Worm (Caenorhabditis elegans) whole organism, mixed stage, embryonic: ENCODE results near the gene K06A1.2.
A peak's percentile ranks its signal among the peaks of the same experiment; 100 is the strongest.

Experiments
- M03D4.4 ChIP-seq: sonication (generic microtip); optimal IDR thresholded peaks from 2 replicates; lab custom pipeline; 2017; ENCODE audit warnings: mild to moderate bottlenecking, missing genetic modification characterization, missing compliant biosample characterization
- bed-3 ChIP-seq: fragments of 200-800 bp; sonication (Bioruptor generic); optimal IDR thresholded peaks from 3 replicates; lab custom pipeline; 2018; ENCODE audit warnings: mild to moderate bottlenecking, missing genetic modification characterization, moderate library complexity, missing compliant biosample characterization
- blmp-1 ChIP-seq: fragments of 150-350 bp; optimal IDR thresholded peaks from 2 replicates; lab custom pipeline; 2014; ENCODE audit warnings: missing biosample characterization, missing genetic modification characterization
- ceh-39 ChIP-seq: fragments of 150-350 bp; optimal IDR thresholded peaks from 2 replicates; lab custom pipeline; 2014; ENCODE audit warnings: missing biosample characterization, missing genetic modification characterization
- ceh-43 ChIP-seq: fragments of 200-800 bp; sonication (Bioruptor generic); optimal IDR thresholded peaks from 2 replicates; lab custom pipeline; 2018; ENCODE audit warnings: mild to moderate bottlenecking, missing genetic modification characterization, moderate library complexity, missing compliant biosample characterization
- ceh-83 ChIP-seq: fragments of 200-800 bp; sonication (Bioruptor generic); optimal IDR thresholded peaks from 2 replicates; lab custom pipeline; 2018; ENCODE audit warnings: mild to moderate bottlenecking, missing genetic modification characterization, missing compliant biosample characterization
- ces-1 ChIP-seq: fragments of 150-350 bp; optimal IDR thresholded peaks from 2 replicates; lab custom pipeline; 2014; ENCODE audit warnings: missing biosample characterization, missing genetic modification reagents, missing genetic modification characterization
- cnd-1 ChIP-seq: fragments of 200-800 bp; sonication (Bioruptor generic); optimal IDR thresholded peaks from 2 replicates; lab custom pipeline; 2018; ENCODE audit warnings: mild to moderate bottlenecking, missing genetic modification characterization, missing compliant biosample characterization
- drap-1 ChIP-seq: fragments of 200-800 bp; sonication (Bioruptor generic); optimal IDR thresholded peaks from 3 replicates; lab custom pipeline; 2018; ENCODE audit warnings: mild to moderate bottlenecking, missing genetic modification characterization, missing compliant biosample characterization
- elt-1 ChIP-seq: sonication (generic microtip); optimal IDR thresholded peaks from 2 replicates; lab custom pipeline; 2017; ENCODE audit warnings: missing genetic modification characterization, mild to moderate bottlenecking, missing compliant biosample characterization, antibody characterized with exemption, moderate library complexity, borderline replicate concordance; ENCODE audit not compliant: insufficient read depth
- elt-3 ChIP-seq: fragments of 150-350 bp; optimal IDR thresholded peaks from 2 replicates; lab custom pipeline; 2014; ENCODE audit warnings: missing biosample characterization, missing genetic modification characterization
- flh-1 ChIP-seq: fragments of 200-800 bp; sonication (Bioruptor generic); optimal IDR thresholded peaks from 2 replicates; lab custom pipeline; 2018; ENCODE audit warnings: mild to moderate bottlenecking, missing genetic modification characterization, moderate library complexity, missing compliant biosample characterization
- ham-2 ChIP-seq: fragments of 200-800 bp; sonication (Bioruptor generic); optimal IDR thresholded peaks from 2 replicates; lab custom pipeline; 2018; ENCODE audit warnings: mild to moderate bottlenecking, missing genetic modification characterization, missing compliant biosample characterization
- hlh-1 ChIP-seq: fragments of 150-350 bp; optimal IDR thresholded peaks from 2 replicates; lab custom pipeline; 2014; ENCODE audit warnings: missing biosample characterization, missing genetic modification reagents, missing genetic modification characterization
- lin-13 ChIP-seq: fragments of 150-350 bp; optimal IDR thresholded peaks from 2 replicates; lab custom pipeline; 2014; ENCODE audit warnings: missing biosample characterization, missing genetic modification characterization
- lin-32 ChIP-seq: fragments of 200-800 bp; sonication (Bioruptor generic); optimal IDR thresholded peaks from 2 replicates; lab custom pipeline; 2018; ENCODE audit warnings: mild to moderate bottlenecking, missing genetic modification characterization, missing compliant biosample characterization
- lsy-2 ChIP-seq: fragments of 150-350 bp; optimal IDR thresholded peaks from 2 replicates; lab custom pipeline; 2014; ENCODE audit warnings: missing biosample characterization, missing genetic modification characterization
- mab-5 ChIP-seq: fragments of 150-350 bp; optimal IDR thresholded peaks from 2 replicates; lab custom pipeline; 2014; ENCODE audit warnings: missing biosample characterization, missing genetic modification characterization
- mep-1 ChIP-seq: fragments of 150-350 bp; optimal IDR thresholded peaks from 2 replicates; lab custom pipeline; 2017; ENCODE audit warnings: missing biosample characterization, missing genetic modification reagents, missing genetic modification characterization, inconsistent platforms
- mls-2 ChIP-seq: sonication (generic microtip); optimal IDR thresholded peaks from 2 replicates; lab custom pipeline; 2016; ENCODE audit warnings: mild to moderate bottlenecking, missing genetic modification characterization, moderate library complexity, missing compliant biosample characterization
- nhr-12 ChIP-seq: fragments of 150-350 bp; optimal IDR thresholded peaks from 2 replicates; lab custom pipeline; 2014; ENCODE audit warnings: missing biosample characterization, missing genetic modification characterization
- nhr-2 ChIP-seq: fragments of 150-350 bp; optimal IDR thresholded peaks from 2 replicates; lab custom pipeline; 2014; ENCODE audit warnings: missing biosample characterization, missing genetic modification characterization
- nhr-237 ChIP-seq: fragments of 150-350 bp; optimal IDR thresholded peaks from 2 replicates; lab custom pipeline; 2014; ENCODE audit warnings: missing biosample characterization, missing genetic modification characterization
- nhr-28 ChIP-seq: fragments of 150-350 bp; optimal IDR thresholded peaks from 2 replicates; lab custom pipeline; 2014; ENCODE audit warnings: missing biosample characterization, missing genetic modification characterization
- nhr-76 ChIP-seq: sonication (generic microtip); optimal IDR thresholded peaks from 2 replicates; lab custom pipeline; 2017; ENCODE audit warnings: missing biosample characterization, missing genetic modification characterization
- pha-4 ChIP-seq: fragments of 150-350 bp; optimal IDR thresholded peaks from 2 replicates; lab custom pipeline; 2018; ENCODE audit warnings: missing biosample characterization, missing genetic modification reagents, missing genetic modification characterization
- sem-2 ChIP-seq: fragments of 200-800 bp; sonication (Bioruptor generic); optimal IDR thresholded peaks from 2 replicates; lab custom pipeline; 2018; ENCODE audit warnings: mild to moderate bottlenecking, missing genetic modification characterization, missing compliant biosample characterization
- snpc-4 ChIP-seq: fragments of 150-350 bp; optimal IDR thresholded peaks from 2 replicates; lab custom pipeline; 2014; ENCODE audit warnings: missing biosample characterization, missing genetic modification characterization
- sptf-1 ChIP-seq: sonication (generic microtip); optimal IDR thresholded peaks from 2 replicates; lab custom pipeline; 2017; ENCODE audit warnings: mild to moderate bottlenecking, missing genetic modification characterization, moderate library complexity, missing compliant biosample characterization
- tbx-8 ChIP-seq: fragments of 200-800 bp; sonication (Bioruptor generic); optimal IDR thresholded peaks from 2 replicates; lab custom pipeline; 2018; ENCODE audit warnings: mild to moderate bottlenecking, missing genetic modification characterization, moderate library complexity, missing compliant biosample characterization
- unc-120 ChIP-seq: sonication (generic microtip); optimal IDR thresholded peaks from 2 replicates; lab custom pipeline; 2017; ENCODE audit warnings: missing genetic modification characterization, missing compliant biosample characterization; ENCODE audit not compliant: poor library complexity, severe bottlenecking
- unc-39 ChIP-seq: fragments of 150-350 bp; optimal IDR thresholded peaks from 2 replicates; lab custom pipeline; 2014; ENCODE audit warnings: missing biosample characterization, missing genetic modification characterization
- unc-62 ChIP-seq: fragments of 150-350 bp; optimal IDR thresholded peaks from 2 replicates; lab custom pipeline; 2014; ENCODE audit warnings: missing biosample characterization, missing genetic modification reagents, missing genetic modification characterization
- zip-8 ChIP-seq: fragments of 150-350 bp; optimal IDR thresholded peaks from 2 replicates; lab custom pipeline; 2014; ENCODE audit warnings: missing biosample characterization, missing genetic modification characterization
- ztf-11 ChIP-seq: fragments of 150-350 bp; optimal IDR thresholded peaks from 2 replicates; lab custom pipeline; 2014; ENCODE audit warnings: missing biosample characterization, missing genetic modification characterization

Gene K06A1.2

DNA sequence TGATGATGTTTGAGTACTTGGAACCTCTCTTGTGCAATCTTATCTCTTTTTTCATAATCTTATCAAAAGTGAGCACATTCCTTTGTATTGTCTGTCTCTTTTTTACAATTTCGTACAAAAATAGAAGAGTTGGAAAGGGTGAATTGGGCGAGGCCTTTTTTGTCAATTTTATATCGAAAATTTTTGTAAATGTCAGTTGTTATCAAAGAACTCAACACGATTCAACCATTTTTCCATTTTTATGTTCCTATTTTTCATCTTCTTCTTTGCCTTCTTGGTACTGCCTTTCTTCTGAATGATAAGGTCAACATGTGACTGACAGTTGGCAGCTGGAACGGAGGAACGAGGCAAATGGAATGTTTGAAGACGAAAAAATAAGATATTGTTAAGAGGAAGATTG is 30.0 kb upstream of the K06A1.2 start:
- TF ChIP-seq unc-120 (tag; lab: Kevin White, UChicago) (no peak), elt-3 (no peak), unc-62 (GFP tag; lab: Kevin White, UChicago) (no peak), lin-13 (no peak), M03D4.4 (tag; lab: Kevin White, UChicago) (no peak), ztf-11 (tag; lab: Kevin White, UChicago) (no peak), lsy-2 (no peak), elt-1 (tag; lab: Kevin White, UChicago) (no peak), nhr-28 (tag; lab: Kevin White, UChicago) (no peak), nhr-12 (tag; lab: Kevin White, UChicago) (no peak), unc-39 (tag; lab: Kevin White, UChicago) (no peak)

- TF ChIP-seq lin-13 (no peak), bed-3 (no peak), ztf-11 (tag; lab: Kevin White, UChicago) (peak; percentile 71), elt-1 (tag; lab: Kevin White, UChicago) (no peak), flh-1 (no peak), ceh-39 (peak; percentile 30), tbx-8 (GFP tag; lab: Kevin White, UChicago) (no peak), unc-39 (tag; lab: Kevin White, UChicago) (peak; percentile 26), ceh-83 (GFP tag; lab: Kevin White, UChicago) (no peak), nhr-237 (tag; lab: Kevin White, UChicago) (no peak), pha-4 (tag; lab: Kevin White, UChicago) (no peak), mls-2 (tag; lab: Kevin White, UChicago) (peak; percentile 16), lin-32 (no peak), nhr-2 (tag; lab: Kevin White, UChicago) (peak; percentile 95), drap-1 (GFP tag; lab: Kevin White, UChicago) (no peak), snpc-4 (no peak), mab-5 (tag; lab: Kevin White, UChicago) (no peak), nhr-12 (tag; lab: Kevin White, UChicago) (no peak), M03D4.4 (tag; lab: Kevin White, UChicago) (no peak), unc-120 (tag; lab: Kevin White, UChicago) (no peak), elt-3 (no peak), lsy-2 (no peak), sptf-1 (tag; lab: Kevin White, UChicago) (peak; percentile 8), zip-8 (tag; lab: Kevin White, UChicago) (peak; percentile 95), hlh-1 (tag; lab: Kevin White, UChicago) (peak; percentile 50), sem-2 (GFP tag; lab: Kevin White, UChicago) (no peak), cnd-1 (tag; lab: Kevin White, UChicago) (peak; percentile 55), ceh-43 (GFP tag; lab: Kevin White, UChicago) (no peak), mep-1 (tag; lab: Kevin White, UChicago) (no peak), nhr-28 (tag; lab: Kevin White, UChicago) (no peak), ham-2 (GFP tag; lab: Kevin White, UChicago) (no peak), unc-62 (GFP tag; lab: Kevin White, UChicago) (no peak), blmp-1 (tag; lab: Kevin White, UChicago) (no peak), nhr-76 (tag; lab: Kevin White, UChicago) (no peak), ces-1 (GFP tag; lab: Kevin White, UChicago) (no peak)
- TF ChIP-seq, all 35 proteins: peak for 9
Measured at ce11 chrII:6417999-6418398, 25.8 kb upstream of the K06A1.2 start.

- no peak for TF ChIP-seq sptf-1 (tag; lab: Kevin White, UChicago)
- TF ChIP-seq mab-5 (tag; lab: Kevin White, UChicago): no peak
- no peak for TF ChIP-seq zip-8 (tag; lab: Kevin White, UChicago)
- no peak for TF ChIP-seq nhr-28 (tag; lab: Kevin White, UChicago)
- no peak for TF ChIP-seq nhr-2 (tag; lab: Kevin White, UChicago)
- no peak for TF ChIP-seq nhr-76 (tag; lab: Kevin White, UChicago)
- TF ChIP-seq unc-120 (tag; lab: Kevin White, UChicago): no peak
- TF ChIP-seq, all 35 proteins: peak for 0
Measured at ce11 chrII:6419163-6419562, 24.6 kb upstream of the K06A1.2 start.
